Worm (Caenorhabditis elegans): Measurements from ENCODE around the gene F54D10.4.

DNA sequence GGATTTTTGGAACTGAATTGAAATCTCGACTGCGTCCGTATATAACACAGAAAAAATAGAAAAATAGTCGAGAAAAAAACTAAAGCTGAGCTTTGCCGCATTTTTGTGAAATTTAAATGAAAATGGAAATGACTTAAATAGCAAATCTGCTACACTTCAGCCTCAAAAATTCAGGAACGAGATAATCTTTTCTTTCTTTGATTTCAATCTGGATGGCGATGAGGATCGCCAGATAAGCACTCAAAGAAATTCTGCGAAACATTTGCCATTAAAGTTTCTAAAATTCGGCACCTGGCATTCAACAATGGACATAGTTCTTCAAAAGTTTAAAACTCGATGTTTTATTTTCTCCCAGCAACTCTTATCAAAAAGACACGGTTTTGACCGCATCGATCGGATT is 36.4 kb upstream of the F54D10.4 start, which contains the start of the genes C17A2.7 and C17A2.3:
- TF ChIP-seq odd-2 (tag; optimal IDR thresholded peaks at IDR 0.05): no peak
- no peak for TF ChIP-seq npax-4 (tag; optimal IDR thresholded peaks at IDR 0.05)
- no peak for TF ChIP-seq tbx-7 (tag; optimal IDR thresholded peaks at IDR 0.05)

All from whole organism, late embryonic.